Worm (Caenorhabditis elegans) whole organism, L2 larva: ENCODE data around the gene gtl-1.

Experiments
- F13H6.1 ChIP-seq: sonication (generic microtip); optimal IDR thresholded peaks from 2 replicates; lab custom pipeline; 2016; ENCODE audit warnings: missing genetic modification characterization, missing compliant biosample characterization
- R02D3.7 ChIP-seq: fragments of 150-350 bp; optimal IDR thresholded peaks from 2 replicates; lab custom pipeline; 2014; ENCODE audit warnings: missing biosample characterization, missing genetic modification characterization
- Y55F3AM.14 ChIP-seq: fragments of 200-800 bp; sonication (Bioruptor generic); optimal IDR thresholded peaks from 2 replicates; lab custom pipeline; 2018; ENCODE audit warnings: mild to moderate bottlenecking, missing genetic modification characterization, missing compliant biosample characterization
- ZK546.5 ChIP-seq: sonication (generic microtip); optimal IDR thresholded peaks from 2 replicates; lab custom pipeline; 2017; ENCODE audit warnings: missing biosample characterization, missing genetic modification characterization
- blmp-1 ChIP-seq: sonication (generic microtip); optimal IDR thresholded peaks from 2 replicates; lab custom pipeline; 2017; ENCODE audit warnings: missing genetic modification characterization, mild to moderate bottlenecking, missing compliant biosample characterization, antibody characterized with exemption, moderate library complexity; ENCODE audit not compliant: insufficient read depth
- ceh-16 ChIP-seq: fragments of 150-350 bp; optimal IDR thresholded peaks from 2 replicates; lab custom pipeline; 2014; ENCODE audit warnings: missing biosample characterization, missing genetic modification characterization
- ceh-82 ChIP-seq: fragments of 150-350 bp; optimal IDR thresholded peaks from 2 replicates; lab custom pipeline; 2014; ENCODE audit warnings: missing biosample characterization, missing genetic modification characterization
- crh-2 ChIP-seq: sonication (generic microtip); optimal IDR thresholded peaks from 2 replicates; lab custom pipeline; 2017; ENCODE audit warnings: missing biosample characterization, missing genetic modification characterization
- dmd-4 ChIP-seq: sonication (generic microtip); optimal IDR thresholded peaks from 2 replicates; lab custom pipeline; 2017; ENCODE audit warnings: missing biosample characterization, missing genetic modification characterization
- elt-3 ChIP-seq: sonication (generic microtip); optimal IDR thresholded peaks from 2 replicates; lab custom pipeline; 2017; ENCODE audit warnings: missing biosample characterization, missing genetic modification characterization
- fos-1 ChIP-seq: fragments of 150-350 bp; optimal IDR thresholded peaks from 2 replicates; lab custom pipeline; 2014; ENCODE audit warnings: missing biosample characterization, missing genetic modification characterization
- gmeb-1 ChIP-seq: fragments of 150-350 bp; optimal IDR thresholded peaks from 2 replicates; lab custom pipeline; 2014; ENCODE audit warnings: missing biosample characterization, missing genetic modification characterization
- lin-11 ChIP-seq: fragments of 150-350 bp; sonication (generic microtip); optimal IDR thresholded peaks from 2 replicates; lab custom pipeline; 2014; ENCODE audit warnings: missing biosample characterization, missing genetic modification characterization, inconsistent platforms, mixed read lengths
- lin-13 ChIP-seq: fragments of 150-350 bp; optimal IDR thresholded peaks from 2 replicates; lab custom pipeline; 2014; ENCODE audit warnings: missing biosample characterization, missing genetic modification reagents, missing genetic modification characterization
- lin-39 ChIP-seq: fragments of 150-350 bp; optimal IDR thresholded peaks from 2 replicates; lab custom pipeline; 2014; ENCODE audit warnings: missing biosample characterization, missing genetic modification reagents, missing genetic modification characterization
- lsy-2 ChIP-seq, 2 experiments: fragments of 150-350 bp in 1 of 2; sonication (generic microtip) in 1 of 2; optimal IDR thresholded peaks; 2 replicates each; lab custom pipeline; 2014 to 2017; ENCODE audit warnings: missing biosample characterization in 2 of 2, missing genetic modification characterization in 2 of 2
- mdl-1 ChIP-seq, 2 experiments: fragments of 150-350 bp in 1 of 2; sonication (generic microtip) in 1 of 2; optimal IDR thresholded peaks; 2 replicates each; lab custom pipeline; 2017; ENCODE audit warnings: missing biosample characterization in 2 of 2, missing genetic modification characterization in 2 of 2
- nhr-10 ChIP-seq: sonication (generic microtip); optimal IDR thresholded peaks from 2 replicates; lab custom pipeline; 2017; ENCODE audit warnings: missing biosample characterization, missing genetic modification characterization
- nhr-11 ChIP-seq: fragments of 150-350 bp; optimal IDR thresholded peaks from 2 replicates; lab custom pipeline; 2014; ENCODE audit warnings: missing biosample characterization, missing genetic modification characterization
- nhr-12 ChIP-seq: fragments of 150-350 bp; optimal IDR thresholded peaks from 2 replicates; lab custom pipeline; 2014; ENCODE audit warnings: missing biosample characterization, missing genetic modification characterization
- nhr-129 ChIP-seq: fragments of 150-350 bp; optimal IDR thresholded peaks from 2 replicates; lab custom pipeline; 2014; ENCODE audit warnings: missing biosample characterization, missing genetic modification characterization
- nhr-21 ChIP-seq: fragments of 150-350 bp; optimal IDR thresholded peaks from 2 replicates; lab custom pipeline; 2014; ENCODE audit warnings: missing biosample characterization, missing genetic modification characterization
- nhr-23 ChIP-seq: fragments of 150-350 bp; optimal IDR thresholded peaks from 2 replicates; lab custom pipeline; 2014; ENCODE audit warnings: missing biosample characterization, missing genetic modification reagents, missing genetic modification characterization
- nhr-237 ChIP-seq: fragments of 150-350 bp; optimal IDR thresholded peaks from 2 replicates; lab custom pipeline; 2014; ENCODE audit warnings: missing biosample characterization, missing genetic modification characterization
- nhr-25 ChIP-seq: fragments of 150-350 bp; sonication (generic microtip); optimal IDR thresholded peaks from 3 replicates; lab custom pipeline; 2014; ENCODE audit warnings: missing biosample characterization, missing genetic modification characterization
- nhr-6 ChIP-seq: fragments of 150-350 bp; optimal IDR thresholded peaks from 2 replicates; lab custom pipeline; 2014; ENCODE audit warnings: missing biosample characterization, missing genetic modification characterization
- nhr-77 ChIP-seq: fragments of 150-350 bp; optimal IDR thresholded peaks from 2 replicates; lab custom pipeline; 2014; ENCODE audit warnings: missing biosample characterization, missing genetic modification characterization
- peb-1 ChIP-seq: fragments of 150-350 bp; optimal IDR thresholded peaks from 2 replicates; lab custom pipeline; 2014; ENCODE audit warnings: missing biosample characterization, missing genetic modification characterization
- sem-4 ChIP-seq: fragments of 150-350 bp; optimal IDR thresholded peaks from 2 replicates; lab custom pipeline; 2014; ENCODE audit warnings: missing biosample characterization, missing genetic modification reagents, missing genetic modification characterization
- skn-1 ChIP-seq: sonication (generic microtip); optimal IDR thresholded peaks from 2 replicates; lab custom pipeline; 2017; ENCODE audit warnings: missing biosample characterization, missing genetic modification characterization
- sma-3 ChIP-seq: sonication (generic microtip); optimal IDR thresholded peaks from 2 replicates; lab custom pipeline; 2016; ENCODE audit warnings: missing genetic modification reagents, missing genetic modification characterization, missing compliant biosample characterization
- sma-9 ChIP-seq, 2 experiments: fragments of 150-350 bp in 1 of 2; sonication (generic microtip) in 1 of 2; optimal IDR thresholded peaks; 2 replicates each; lab custom pipeline; 2014 to 2016; ENCODE audit warnings: missing genetic modification characterization in 2 of 2, mild to moderate bottlenecking in 1 of 2, missing biosample characterization in 1 of 2, missing compliant biosample characterization in 1 of 2, missing genetic modification reagents in 1 of 2, moderate library complexity in 1 of 2
- unc-39 ChIP-seq: fragments of 150-350 bp; optimal IDR thresholded peaks from 2 replicates; lab custom pipeline; 2014; ENCODE audit warnings: missing biosample characterization, missing genetic modification characterization
- unc-55 ChIP-seq: fragments of 150-350 bp; sonication (generic microtip); optimal IDR thresholded peaks from 3 replicates; lab custom pipeline; 2014; ENCODE audit warnings: missing biosample characterization, missing genetic modification reagents, missing genetic modification characterization
- unc-62 ChIP-seq: fragments of 150-350 bp; optimal IDR thresholded peaks from 2 replicates; lab custom pipeline; 2014; ENCODE audit warnings: missing biosample characterization, missing genetic modification reagents, missing genetic modification characterization
- zag-1 ChIP-seq: fragments of 150-350 bp; optimal IDR thresholded peaks from 2 replicates; lab custom pipeline; 2014; ENCODE audit warnings: missing biosample characterization, missing genetic modification characterization
- ztf-1 ChIP-seq: fragments of 200-800 bp; sonication (Bioruptor generic); conservative IDR thresholded peaks from 2 replicates; pipeline ENCODE4 v1.3.6; 2022; ENCODE audit warnings: missing genetic modification characterization, missing compliant biosample characterization
- ztf-11 ChIP-seq: sonication (generic microtip); optimal IDR thresholded peaks from 2 replicates; lab custom pipeline; 2017; ENCODE audit warnings: missing biosample characterization, missing genetic modification characterization
- ztf-4 ChIP-seq: fragments of 150-350 bp; optimal IDR thresholded peaks from 2 replicates; lab custom pipeline; 2014; ENCODE audit warnings: missing biosample characterization, missing genetic modification characterization

Gene gtl-1

ce11 chrIV:11296787-11297186, 37.5 kb upstream of the gtl-1 start, which contains the start of gene mttu-1:
TSS of gene mttu-1 (minus strand) at chrIV:11296887.
- TF ChIP-seq sma-9 (GFP tag; optimal IDR thresholded peaks at IDR 0.05; lab: Kevin White, UChicago): no peak
- no peak for TF ChIP-seq sma-9 (tag; optimal IDR thresholded peaks at IDR 0.05; lab: Kevin White, UChicago)
- TF ChIP-seq ztf-4: no peak
- no peak for TF ChIP-seq ZK546.5 (tag; lab: Kevin White, UChicago)
- no peak for TF ChIP-seq nhr-23 (tag; lab: Kevin White, UChicago)
- no peak for TF ChIP-seq blmp-1 (tag; lab: Kevin White, UChicago)
- no peak for TF ChIP-seq fos-1 (tag; lab: Kevin White, UChicago)
- no peak for TF ChIP-seq sem-4 (tag; lab: Kevin White, UChicago)
- TF ChIP-seq ztf-11 (tag; lab: Kevin White, UChicago): no peak
- no peak for TF ChIP-seq nhr-12 (tag; lab: Kevin White, UChicago)
- TF ChIP-seq zag-1 (tag; lab: Kevin White, UChicago): no peak
- TF ChIP-seq dmd-4 (tag; lab: Kevin White, UChicago): no peak
- TF ChIP-seq crh-2 (tag; lab: Kevin White, UChicago): no peak

ce11 chrIV:11288965-11289364, 29.6 kb upstream of the gtl-1 start:
- peak; percentile 58 for TF ChIP-seq crh-2 (tag; lab: Kevin White, UChicago)
- no peak for TF ChIP-seq nhr-21 (tag; lab: Kevin White, UChicago)
- no peak for TF ChIP-seq ceh-82 (tag; lab: Kevin White, UChicago)
- TF ChIP-seq sma-9 (GFP tag; optimal IDR thresholded peaks at IDR 0.05; lab: Kevin White, UChicago): peak; percentile 20
- TF ChIP-seq sma-9 (tag; optimal IDR thresholded peaks at IDR 0.05; lab: Kevin White, UChicago): no peak
- peak; percentile 98 for TF ChIP-seq fos-1 (tag; lab: Kevin White, UChicago)
- TF ChIP-seq gmeb-1 (tag; lab: Kevin White, UChicago): peak; percentile 45
- TF ChIP-seq skn-1 (tag; lab: Kevin White, UChicago): peak; percentile 23

- TF ChIP-seq dmd-4 (tag; lab: Kevin White, UChicago) (no peak), nhr-129 (tag; lab: Kevin White, UChicago) (no peak), nhr-6 (tag; lab: Kevin White, UChicago) (no peak), skn-1 (tag; lab: Kevin White, UChicago) (no peak), elt-3 (no peak), ceh-16 (tag; lab: Kevin White, UChicago) (no peak)
Measured at ce11 chrIV:11287511-11287910, 28.2 kb upstream of the gtl-1 start, which contains the start of gene F54D1.6. TSS of gene F54D1.6 (plus strand) at chrIV:11287811.

- TF ChIP-seq fos-1 (tag; lab: Kevin White, UChicago) (peak; percentile 66), lin-39 (tag; lab: Kevin White, UChicago) (no peak), nhr-11 (tag; lab: Kevin White, UChicago) (no peak)
Measured at ce11 chrIV:11286112-11286511, 26.8 kb upstream of the gtl-1 start.

ce11 chrIV:11285239-11285638, 25.9 kb upstream of the gtl-1 start:
- TF ChIP-seq R02D3.7 (no peak), crh-2 (tag; lab: Kevin White, UChicago) (no peak), nhr-25 (tag; lab: Kevin White, UChicago) (no peak), nhr-237 (no peak), blmp-1 (tag; lab: Kevin White, UChicago) (no peak), unc-39 (tag; lab: Kevin White, UChicago) (no peak), ceh-16 (tag; lab: Kevin White, UChicago) (no peak), sem-4 (tag; lab: Kevin White, UChicago) (no peak), elt-3 (no peak), lin-39 (tag; lab: Kevin White, UChicago) (no peak), F13H6.1 (tag; lab: Kevin White, UChicago) (no peak)

- TF ChIP-seq lin-13 (no peak), unc-62 (GFP tag; lab: Kevin White, UChicago) (no peak), nhr-10 (no peak), Y55F3AM.14 (no peak), zag-1 (tag; lab: Kevin White, UChicago) (no peak), nhr-77 (no peak), ztf-11 (tag; lab: Kevin White, UChicago) (no peak), peb-1 (tag; lab: Kevin White, UChicago) (no peak), R02D3.7 (no peak), unc-55 (no peak), lsy-2 (tag; optimal IDR thresholded peaks at IDR 0.05; lab: Kevin White, UChicago) (no peak), crh-2 (tag; lab: Kevin White, UChicago) (peak; percentile 46), nhr-23 (tag; lab: Kevin White, UChicago) (no peak), ZK546.5 (tag; lab: Kevin White, UChicago) (no peak), gmeb-1 (tag; lab: Kevin White, UChicago) (peak; percentile 33), sma-3 (GFP tag; lab: Kevin White, UChicago) (peak; percentile 22), ztf-1 (no peak), unc-39 (tag; lab: Kevin White, UChicago) (no peak), sem-4 (tag; lab: Kevin White, UChicago) (no peak), lin-11 (tag; lab: Kevin White, UChicago) (no peak), mdl-1 (tag; optimal IDR thresholded peaks at IDR 0.05; lab: Kevin White, UChicago) (no peak), sma-9 (GFP tag; optimal IDR thresholded peaks at IDR 0.05; lab: Kevin White, UChicago) (peak; percentile 50), sma-9 (tag; optimal IDR thresholded peaks at IDR 0.05; lab: Kevin White, UChicago) (no peak), nhr-12 (tag; lab: Kevin White, UChicago) (no peak)
Measured at ce11 chrIV:11284102-11284531, 24.8 kb upstream of the gtl-1 start.
